Worm (Caenorhabditis elegans) whole organism, L4 larva: ENCODE measurements around the gene rps-23.

Experiments
- Y48G9A.11 ChIP-seq: fragments of 200-800 bp; sonication (Bioruptor generic); IDR thresholded peaks from 2 replicates; pipeline ENCODE4 v1.3.6; 2022; ENCODE audit warnings: missing genetic modification reagents, missing genetic modification characterization, missing compliant biosample characterization
- attf-4 ChIP-seq: sonication (generic microtip); optimal IDR thresholded peaks from 3 replicates; lab custom pipeline; 2017; ENCODE audit warnings: missing biosample characterization, missing genetic modification characterization
- egl-43 ChIP-seq: fragments of 200-800 bp; sonication (Bioruptor generic); IDR thresholded peaks from 2 replicates; pipeline ENCODE4 v1.3.6; 2022; ENCODE audit warnings: missing genetic modification reagents, missing genetic modification characterization, missing compliant biosample characterization
- lin-15B ChIP-seq: fragments of 150-350 bp; sonication (generic microtip); optimal IDR thresholded peaks from 3 replicates; lab custom pipeline; 2014; ENCODE audit warnings: missing biosample characterization, missing genetic modification characterization
- lin-39 ChIP-seq: fragments of 150-350 bp; optimal IDR thresholded peaks from 2 replicates; lab custom pipeline; 2014; ENCODE audit warnings: missing biosample characterization, missing genetic modification reagents, missing genetic modification characterization
- lsy-2 ChIP-seq, 2 experiments: fragments of 150-350 bp in 1 of 2; sonication (generic microtip) in 1 of 2; optimal IDR thresholded peaks; 2 replicates each; lab custom pipeline; 2014 to 2017; ENCODE audit warnings: missing biosample characterization in 2 of 2, missing genetic modification characterization in 2 of 2
- nhr-10 ChIP-seq: fragments of 150-350 bp; optimal IDR thresholded peaks from 2 replicates; lab custom pipeline; 2014; ENCODE audit warnings: missing biosample characterization, missing genetic modification characterization
- pqm-1 ChIP-seq: sonication (generic microtip); optimal IDR thresholded peaks from 2 replicates; lab custom pipeline; 2017; ENCODE audit warnings: missing biosample characterization, missing genetic modification characterization
- skn-1 ChIP-seq: fragments of 150-350 bp; optimal IDR thresholded peaks from 2 replicates; lab custom pipeline; 2014; ENCODE audit warnings: missing biosample characterization, missing genetic modification characterization

DNA sequence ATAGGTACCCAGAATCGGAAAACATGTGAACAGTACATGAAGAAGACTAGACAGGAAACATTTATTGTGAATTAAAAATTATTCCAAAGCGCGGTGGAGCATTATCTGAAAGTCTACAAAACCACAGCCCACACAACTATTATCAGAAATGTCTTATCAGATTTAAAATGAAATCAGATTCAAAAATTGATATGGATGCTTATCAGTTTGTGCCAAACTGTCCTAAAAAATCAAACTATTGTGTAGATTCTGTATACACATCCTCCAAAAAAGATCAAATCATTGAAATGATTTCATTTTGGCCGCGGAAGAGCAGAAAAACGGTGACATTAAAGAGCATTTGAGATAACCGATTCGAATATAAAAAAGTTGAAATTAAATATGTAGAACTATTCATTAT is 44.6 kb upstream of the rps-23 start, which contains the start of gene irg-4:
- TF ChIP-seq Y48G9A.11 (GFP tag; lab: Robert Waterston, UW): no peak
- no peak for TF ChIP-seq nhr-10 (tag; lab: Kevin White, UChicago)
- TF ChIP-seq pqm-1: peak; percentile 93
- no peak for TF ChIP-seq lin-39
- TF ChIP-seq skn-1: no peak
- no peak for TF ChIP-seq lsy-2 (tag; optimal IDR thresholded peaks at IDR 0.05; lab: Kevin White, UChicago)
- TF ChIP-seq lin-15B (tag; lab: Kevin White, UChicago): no peak
- TF ChIP-seq egl-43 (GFP tag; lab: Robert Waterston, UW): no peak
- TF ChIP-seq attf-4 (tag; lab: Kevin White, UChicago): no peak
